Fruit fly (Drosophila melanogaster) S2 (cell line): ENCODE results near the gene shps.
A peak's percentile ranks its signal among the peaks of the same experiment; 100 is the strongest.

Source experiments
- CG8478 ChIP-seq: fragments of >200 bp; optimal IDR thresholded peaks from 2 replicates; lab custom pipeline; 2018
- CTCF ChIP-seq, 2 experiments: fragments of >200 bp; optimal IDR thresholded peaks; 2 replicates each; lab custom pipeline; 2018

Gene shps

DNA sequence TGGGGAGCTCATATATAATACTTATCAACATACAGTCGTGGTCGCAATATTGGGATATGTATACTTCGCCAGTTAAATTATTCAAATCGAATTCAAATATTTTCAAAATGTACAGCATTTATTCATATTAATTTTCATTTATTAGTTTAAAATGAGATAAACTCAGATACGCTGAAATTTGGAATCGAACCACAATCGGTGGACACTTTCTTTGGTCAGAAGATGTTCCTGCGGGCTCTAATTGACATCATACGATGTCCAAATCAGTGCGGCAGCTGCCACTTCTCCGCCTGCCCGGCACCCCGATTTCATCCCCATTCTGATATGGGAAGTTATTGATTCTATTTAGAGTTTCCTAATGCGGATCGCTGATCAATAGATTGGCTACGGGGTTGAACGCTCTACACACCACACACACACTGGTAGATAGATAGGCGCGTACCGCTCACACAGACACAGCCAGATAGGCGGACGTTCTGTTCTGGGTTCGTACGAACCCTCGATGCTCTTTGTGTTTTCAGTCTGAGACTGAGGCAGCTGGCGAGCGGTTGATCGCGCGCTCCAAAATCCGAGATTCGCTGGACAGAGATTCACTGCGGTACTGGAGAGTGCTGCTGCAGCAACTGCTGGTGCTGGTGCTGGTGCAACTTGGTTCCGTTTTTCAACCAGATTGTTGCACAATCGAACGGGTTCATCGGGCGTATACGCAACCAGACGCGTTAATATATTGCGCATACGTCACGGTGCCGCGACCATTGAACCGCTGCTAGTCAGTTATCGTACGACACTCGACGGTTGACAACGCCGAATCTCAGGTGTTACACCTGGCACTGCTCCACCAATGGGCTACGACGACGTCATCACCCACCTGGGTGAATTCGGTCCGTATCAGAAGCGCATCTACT lies 3.0 kb upstream of the shps start, which contains the start of gene Orct:
Gene Orct (plus strand): TSS at position 157 of the 905 bp plus-strand sequence.
- TF ChIP-seq CG8478 (lab: Kevin White, UChicago) = no peak
- no peak for TF ChIP-seq CTCF (optimal IDR thresholded peaks at IDR 0.05; lab: Kevin White, UChicago)

dm6 chr3R:24278738-24279137 lies 634 bp upstream of the shps start:
- TF ChIP-seq CG8478 (lab: Kevin White, UChicago) = no peak
- TF ChIP-seq CTCF (optimal IDR thresholded peaks at IDR 0.05; lab: Kevin White, UChicago) = no peak

DNA sequence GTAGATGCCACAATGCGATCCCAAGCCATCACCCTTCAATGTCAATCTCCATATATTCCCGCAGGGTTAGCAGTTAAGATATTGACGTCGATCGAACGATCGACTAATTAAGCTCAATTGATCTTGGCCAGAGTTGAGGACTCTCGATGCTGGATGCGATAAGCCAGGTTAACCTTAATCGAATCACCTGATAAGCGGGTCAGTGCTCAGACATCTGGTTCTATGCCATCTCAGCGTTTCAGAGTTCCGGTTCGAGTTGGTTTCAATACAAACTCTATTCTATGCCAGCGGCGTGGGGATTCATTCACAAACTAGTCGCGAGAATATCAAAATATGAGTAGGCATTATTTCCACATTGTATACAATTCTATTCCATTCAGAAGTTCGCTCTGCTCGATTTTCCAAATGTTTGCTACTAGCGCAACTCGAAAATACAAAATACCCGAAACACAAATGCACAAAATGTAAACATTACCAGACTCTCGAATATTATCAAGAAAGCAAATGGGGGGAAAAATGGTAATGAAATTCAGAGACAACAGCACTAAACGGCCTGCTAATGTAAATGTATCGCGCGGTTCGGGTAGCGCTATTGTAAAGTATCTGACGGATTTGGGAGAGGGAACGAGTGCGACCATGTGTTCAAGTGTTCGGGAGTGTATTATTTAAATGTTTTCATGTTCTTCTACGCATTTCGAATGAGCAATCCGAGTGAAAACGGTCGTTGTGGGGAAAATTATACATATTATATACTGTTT lies 3.4 kb downstream of the shps start:
- no peak for TF ChIP-seq CTCF (optimal IDR thresholded peaks at IDR 0.05; lab: Kevin White, UChicago)
- TF ChIP-seq CG8478 (lab: Kevin White, UChicago) = no peak

dm6 chr3R:24283582-24284085 lies 4.3 kb downstream of the shps start, which contains the start of gene CG6356:
Gene CG6356 (plus strand): TSS chr3R:24283955.
- TF ChIP-seq CTCF (optimal IDR thresholded peaks at IDR 0.05; lab: Kevin White, UChicago) = no peak
- TF ChIP-seq CG8478 (lab: Kevin White, UChicago) = no peak

- TF ChIP-seq CTCF (optimal IDR thresholded peaks at IDR 0.05; lab: Kevin White, UChicago) (no peak), CG8478 (lab: Kevin White, UChicago) (no peak)
Measured at dm6 chr3R:24284164-24284563, 4.8 kb downstream of the shps start.

- no peak for TF ChIP-seq CTCF (optimal IDR thresholded peaks at IDR 0.05; lab: Kevin White, UChicago)
- TF ChIP-seq CG8478 (lab: Kevin White, UChicago) = no peak
Measured at dm6 chr3R:24285423-24285822, 6.1 kb downstream of the shps start.

DNA sequence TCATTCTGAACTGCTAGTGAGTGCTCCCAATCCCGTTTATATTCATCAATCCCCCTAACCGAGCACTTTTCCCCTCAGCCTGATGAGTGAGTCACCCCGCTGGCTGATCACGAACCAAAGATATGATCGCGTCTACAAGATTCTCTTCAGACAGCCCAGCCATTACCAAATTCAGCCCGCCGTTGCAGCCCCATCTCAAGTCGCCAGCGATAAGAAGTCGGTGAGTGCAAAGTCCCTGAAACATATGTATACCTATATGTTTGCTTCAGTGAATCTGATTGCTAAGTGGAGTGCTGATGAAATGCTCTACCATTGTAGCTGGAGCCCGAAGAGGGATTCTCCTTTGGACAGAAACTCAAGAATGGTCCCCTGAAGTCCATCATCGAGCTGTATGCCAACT lies 7.8 kb downstream of the shps start:
- no peak for TF ChIP-seq CG8478 (lab: Kevin White, UChicago)
- no peak for TF ChIP-seq CTCF (optimal IDR thresholded peaks at IDR 0.05; lab: Kevin White, UChicago)

DNA sequence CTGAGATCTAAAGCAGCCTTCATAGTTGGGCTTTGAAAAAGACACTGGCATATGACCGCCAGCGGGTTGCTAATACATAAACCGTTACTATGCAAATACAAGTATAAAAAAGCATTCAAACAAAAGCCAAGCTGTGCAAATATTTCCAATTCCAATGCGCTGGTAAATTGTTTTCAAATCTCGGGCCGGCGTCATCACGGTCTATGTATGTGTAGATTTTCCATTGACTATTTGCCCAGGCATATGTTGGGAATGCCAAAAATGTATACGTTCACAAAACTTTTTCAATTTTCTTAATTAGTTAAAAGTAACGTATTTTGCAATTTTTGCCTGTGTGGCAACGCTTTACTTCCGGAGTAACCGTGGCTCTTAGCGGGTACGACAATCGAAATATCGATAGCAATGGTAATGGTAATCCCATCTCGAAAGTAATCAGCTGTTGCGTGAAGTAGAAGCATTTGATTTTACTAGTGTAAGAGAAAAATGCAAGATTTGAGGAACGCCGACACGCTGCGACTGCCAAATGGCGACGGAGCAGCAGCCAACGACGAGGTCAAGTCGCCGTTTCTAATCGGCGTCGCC lies 10.5 kb downstream of the shps start, which contains the start of the genes CG34290 and Uck:
Gene CG34290 (minus strand): TSS at position 51 of the 582 bp plus-strand sequence.
Gene Uck (plus strand): TSS at position 405 of the 582 bp plus-strand sequence.
- TF ChIP-seq CG8478 (lab: Kevin White, UChicago) (no peak), CTCF (optimal IDR thresholded peaks at IDR 0.05; lab: Kevin White, UChicago) (peak; percentile 3 to 29)

DNA sequence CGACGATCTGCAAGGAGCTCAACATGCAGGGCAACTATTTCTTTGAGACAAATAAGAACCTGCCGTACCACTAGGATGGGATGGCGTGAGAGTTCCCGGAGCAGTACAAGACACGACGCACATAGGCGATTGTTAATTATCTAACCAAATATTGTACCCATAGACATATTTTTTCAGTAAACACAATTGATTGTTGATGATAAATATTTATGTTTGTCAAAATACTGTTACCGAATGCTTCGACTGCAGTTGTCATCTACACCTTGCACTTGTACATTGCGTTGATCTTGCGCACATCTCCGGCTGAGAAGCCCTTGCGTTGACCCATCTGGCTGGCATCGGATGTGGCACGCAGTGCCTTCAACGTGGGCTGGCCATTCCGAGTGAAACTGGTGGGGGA lies 13.8 kb downstream of the shps start:
- TF ChIP-seq CTCF (optimal IDR thresholded peaks at IDR 0.05; lab: Kevin White, UChicago) (no peak), CG8478 (lab: Kevin White, UChicago) (no peak)

dm6 chr3R:24294299-24294698 lies 14.9 kb downstream of the shps start, which contains the start of gene CG5715:
Gene CG5715 (minus strand): TSS chr3R:24294399.
- no peak for TF ChIP-seq CG8478 (lab: Kevin White, UChicago)
- no peak for TF ChIP-seq CTCF (optimal IDR thresholded peaks at IDR 0.05; lab: Kevin White, UChicago)

dm6 chr3R:24294784-24295555 lies 15.6 kb downstream of the shps start, which contains the start of gene crb:
Gene crb (plus strand): TSS chr3R:24295078.
- no peak for TF ChIP-seq CG8478 (lab: Kevin White, UChicago)
- no peak for TF ChIP-seq CTCF (optimal IDR thresholded peaks at IDR 0.05; lab: Kevin White, UChicago)

DNA sequence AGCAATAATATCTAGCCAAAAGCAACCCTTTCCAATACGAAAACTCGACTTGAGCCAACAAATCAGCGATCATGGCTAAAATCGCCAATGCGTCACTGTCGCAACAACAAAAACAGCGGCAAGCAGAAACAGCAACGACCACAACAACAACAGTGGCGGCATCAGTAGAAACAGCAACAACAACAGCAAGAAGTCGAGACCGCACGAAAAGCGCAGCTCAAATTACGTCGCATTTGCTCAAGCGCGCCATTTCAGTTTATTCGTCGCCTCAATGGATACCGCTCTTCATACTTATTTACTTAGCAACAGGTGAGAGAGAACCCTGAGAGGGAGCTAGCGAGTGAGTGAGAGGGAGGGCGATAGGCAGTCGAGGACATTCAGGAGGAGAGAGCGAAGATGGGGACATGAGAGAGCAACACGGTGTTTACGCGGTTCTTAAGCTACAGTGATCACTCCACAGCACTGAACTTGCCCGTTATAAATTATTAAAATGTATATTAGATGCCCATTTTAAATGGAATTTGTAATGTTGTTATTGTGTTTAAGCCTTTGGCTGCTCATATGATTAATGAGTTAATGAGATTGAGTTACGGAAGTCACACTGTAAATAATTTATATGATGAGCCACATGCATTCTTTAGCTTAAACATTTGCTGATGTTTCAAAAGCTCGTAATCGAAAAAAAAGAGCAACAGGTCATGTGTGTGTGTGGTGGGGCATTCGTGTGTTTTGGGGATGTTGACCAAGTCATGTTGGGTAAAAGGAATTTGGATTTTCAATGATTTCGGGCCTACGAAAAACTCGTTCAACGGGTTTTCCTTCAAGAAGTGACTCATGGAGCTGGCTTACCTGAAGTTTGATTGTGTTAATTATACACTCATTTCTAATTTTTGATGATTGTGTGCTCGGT lies 16.4 kb downstream of the shps start:
- TF ChIP-seq CG8478 (lab: Kevin White, UChicago) (no peak), CTCF (optimal IDR thresholded peaks at IDR 0.05; lab: Kevin White, UChicago) (no peak)
